Fruit fly (Drosophila melanogaster): ENCODE measurements around the gene CG5386.
A peak's percentile ranks its signal among the peaks of the same experiment; 100 is the strongest.

Gene CG5386

dm6 chr3R:22365660-22366195 lies 23.7 kb upstream of the CG5386 start, which contains the start of gene CG5382:
Gene CG5382 (minus strand): TSS chr3R:22365983.
- no peak for TF ChIP-seq Dll (optimal IDR thresholded peaks at IDR 0.05)
- no peak for TF ChIP-seq usp (GFP tag; optimal IDR thresholded peaks at IDR 0.05)
- no peak for TF ChIP-seq CG8478 (optimal IDR thresholded peaks at IDR 0.05)
- TF ChIP-seq EcR (GFP tag; optimal IDR thresholded peaks at IDR 0.05) = no peak
- no peak for TF ChIP-seq psq (optimal IDR thresholded peaks at IDR 0.05)
- TF ChIP-seq pan (optimal IDR thresholded peaks at IDR 0.05) = no peak

- TF ChIP-seq EcR (GFP tag; optimal IDR thresholded peaks at IDR 0.05) = no peak
- TF ChIP-seq pan (optimal IDR thresholded peaks at IDR 0.05) = no peak
Measured at dm6 chr3R:22362218-22362907, 20.3 kb upstream of the CG5386 start, which contains the start of the genes JMJD6, CG7071 and Muted. Gene JMJD6 (minus strand): TSS chr3R:22362371. Gene CG7071 (plus strand): TSS chr3R:22362620. Gene Muted (plus strand): TSS chr3R:22362620.

- no peak for TF ChIP-seq psq (optimal IDR thresholded peaks at IDR 0.05)
Measured at dm6 chr3R:22358810-22359209, 16.8 kb upstream of the CG5386 start.

dm6 chr3R:22357942-22358341 lies 15.9 kb upstream of the CG5386 start:
- TF ChIP-seq usp (GFP tag; optimal IDR thresholded peaks at IDR 0.05) = no peak

- no peak for TF ChIP-seq EcR (GFP tag; optimal IDR thresholded peaks at IDR 0.05)
- TF ChIP-seq pan (optimal IDR thresholded peaks at IDR 0.05) = no peak
- TF ChIP-seq usp (GFP tag; optimal IDR thresholded peaks at IDR 0.05) = no peak
- TF ChIP-seq Dll (optimal IDR thresholded peaks at IDR 0.05) = no peak
- no peak for TF ChIP-seq psq (optimal IDR thresholded peaks at IDR 0.05)
- TF ChIP-seq CG8478 (optimal IDR thresholded peaks at IDR 0.05) = no peak
Measured at dm6 chr3R:22356464-22357410, 14.7 kb upstream of the CG5386 start, which contains the start of gene Sar1. Gene Sar1 (plus strand): TSS chr3R:22356685.

- TF ChIP-seq usp (GFP tag; optimal IDR thresholded peaks at IDR 0.05) (no peak), EcR (GFP tag; optimal IDR thresholded peaks at IDR 0.05) (peak in 1 of 2 experiments; percentile 29)
Measured at dm6 chr3R:22351396-22351795, 9.3 kb upstream of the CG5386 start, which contains the start of gene rdhB. Gene rdhB (plus strand): TSS chr3R:22351696.

- TF ChIP-seq CG8478 (optimal IDR thresholded peaks at IDR 0.05) (no peak), Dll (optimal IDR thresholded peaks at IDR 0.05) (no peak), pan (optimal IDR thresholded peaks at IDR 0.05) (no peak), usp (GFP tag; optimal IDR thresholded peaks at IDR 0.05) (no peak), psq (optimal IDR thresholded peaks at IDR 0.05) (no peak)
Measured at dm6 chr3R:22342708-22343107, 657 bp upstream of the CG5386 start.

dm6 chr3R:22341652-22342051 lies 399 bp downstream of the CG5386 start:
- no peak for TF ChIP-seq pan (optimal IDR thresholded peaks at IDR 0.05)
- no peak for TF ChIP-seq usp (GFP tag; optimal IDR thresholded peaks at IDR 0.05)
- no peak for TF ChIP-seq CG8478 (optimal IDR thresholded peaks at IDR 0.05)
- no peak for TF ChIP-seq EcR (GFP tag; optimal IDR thresholded peaks at IDR 0.05)
- TF ChIP-seq psq (optimal IDR thresholded peaks at IDR 0.05) = no peak
- no peak for TF ChIP-seq Dll (optimal IDR thresholded peaks at IDR 0.05)

- no peak for TF ChIP-seq pan (optimal IDR thresholded peaks at IDR 0.05)
- TF ChIP-seq usp (GFP tag; optimal IDR thresholded peaks at IDR 0.05) = no peak
- no peak for TF ChIP-seq Dll (optimal IDR thresholded peaks at IDR 0.05)
- no peak for TF ChIP-seq EcR (GFP tag; optimal IDR thresholded peaks at IDR 0.05)
- TF ChIP-seq psq (optimal IDR thresholded peaks at IDR 0.05) = no peak
- no peak for TF ChIP-seq CG8478 (optimal IDR thresholded peaks at IDR 0.05)
Measured at dm6 chr3R:22340207-22340606, 1.8 kb downstream of the CG5386 start, which contains the start of gene CG5388. Gene CG5388 (minus strand): TSS chr3R:22340307.

- no peak for TF ChIP-seq psq (optimal IDR thresholded peaks at IDR 0.05)
- no peak for TF ChIP-seq EcR (GFP tag; optimal IDR thresholded peaks at IDR 0.05)
- TF ChIP-seq pan (optimal IDR thresholded peaks at IDR 0.05) = no peak
- no peak for TF ChIP-seq usp (GFP tag; optimal IDR thresholded peaks at IDR 0.05)
- no peak for TF ChIP-seq CG8478 (optimal IDR thresholded peaks at IDR 0.05)
- TF ChIP-seq Dll (optimal IDR thresholded peaks at IDR 0.05) = no peak
Measured at dm6 chr3R:22339510-22339909, 2.5 kb downstream of the CG5386 start.

- TF ChIP-seq CG8478 (optimal IDR thresholded peaks at IDR 0.05) (no peak), EcR (GFP tag; optimal IDR thresholded peaks at IDR 0.05) (no peak), Dll (optimal IDR thresholded peaks at IDR 0.05) (no peak), usp (GFP tag; optimal IDR thresholded peaks at IDR 0.05) (no peak), psq (optimal IDR thresholded peaks at IDR 0.05) (no peak), pan (optimal IDR thresholded peaks at IDR 0.05) (no peak)
Measured at dm6 chr3R:22334050-22334449, 8.0 kb downstream of the CG5386 start, which contains the start of gene CG5391. Gene CG5391 (minus strand): TSS chr3R:22334150.

- no peak for TF ChIP-seq psq (optimal IDR thresholded peaks at IDR 0.05)
- no peak for TF ChIP-seq EcR (GFP tag; optimal IDR thresholded peaks at IDR 0.05)
- no peak for TF ChIP-seq usp (GFP tag; optimal IDR thresholded peaks at IDR 0.05)
- TF ChIP-seq Dll (optimal IDR thresholded peaks at IDR 0.05) = no peak
- no peak for TF ChIP-seq pan (optimal IDR thresholded peaks at IDR 0.05)
- TF ChIP-seq CG8478 (optimal IDR thresholded peaks at IDR 0.05) = no peak
Measured at dm6 chr3R:22331691-22332090, 10.4 kb downstream of the CG5386 start, which contains the start of gene CG13862. Gene CG13862 (plus strand): TSS chr3R:22331991.
